Worm (Caenorhabditis elegans) whole organism, early embryonic: ENCODE data around the gene Y46C8AM.1.

ENCODE experiments used
- ama-1 ChIP-seq: fragments of 150-350 bp; optimal IDR thresholded peaks from 2 replicates; lab custom pipeline; 2014
- ceh-36 ChIP-seq: sonication (generic microtip); optimal IDR thresholded peaks from 2 replicates; lab custom pipeline; 2016; ENCODE audit warnings: missing genetic modification characterization, inconsistent platforms, missing compliant biosample characterization
- ets-7 ChIP-seq: sonication (generic microtip); optimal IDR thresholded peaks from 2 replicates; lab custom pipeline; 2016; ENCODE audit warnings: missing genotype, missing genetic modification characterization, missing compliant biosample characterization
- flt-1 ChIP-seq: fragments of 200-800 bp; sonication (Bioruptor generic); IDR thresholded peaks from 2 replicates; pipeline ENCODE4 v1.3.6; 2022; ENCODE audit warnings: missing genetic modification characterization, missing compliant biosample characterization
- hmbx-1 ChIP-seq: sonication (generic microtip); optimal IDR thresholded peaks from 2 replicates; lab custom pipeline; 2016; ENCODE audit warnings: mild to moderate bottlenecking, missing genetic modification characterization, missing compliant biosample characterization
- hnd-1 ChIP-seq: sonication (generic microtip); optimal IDR thresholded peaks from 2 replicates; lab custom pipeline; 2016; ENCODE audit warnings: missing genetic modification characterization, missing compliant biosample characterization
- scrt-1 ChIP-seq: fragments of 200-800 bp; sonication (Bioruptor generic); IDR thresholded peaks from 2 replicates; pipeline ENCODE4 v1.3.6; 2022; ENCODE audit warnings: missing genetic modification characterization, missing compliant biosample characterization
- sea-1 ChIP-seq: fragments of 200-800 bp; sonication (Bioruptor generic); conservative IDR thresholded peaks from 2 replicates; pipeline ENCODE4 v1.3.6; 2022; ENCODE audit warnings: missing genetic modification characterization, missing compliant biosample characterization
- tbx-11 ChIP-seq: fragments of 200-800 bp; sonication (Bioruptor generic); IDR thresholded peaks from 2 replicates; pipeline ENCODE4 v1.3.6; 2022; ENCODE audit warnings: missing genetic modification characterization, missing compliant biosample characterization
- tbx-37 ChIP-seq: fragments of 200-800 bp; sonication (Bioruptor generic); conservative IDR thresholded peaks from 2 replicates; pipeline ENCODE4 v1.3.6; 2022; ENCODE audit warnings: missing genetic modification reagents, missing genetic modification characterization, missing compliant biosample characterization
- tra-4 ChIP-seq: sonication (generic microtip); optimal IDR thresholded peaks from 2 replicates; lab custom pipeline; 2017; ENCODE audit warnings: missing genetic modification characterization, missing compliant biosample characterization

ce11 chrIV:3943003-3943402, 19.7 kb upstream of the Y46C8AM.1 start, which contains the start of gene Y46C8AL.11:
- TF ChIP-seq ets-7 (tag; lab: Kevin White, UChicago) (no peak), ama-1 (lab: Kevin White, UChicago) (no peak), tbx-37 (GFP tag; lab: Robert Waterston, UW) (no peak), hmbx-1 (tag; lab: Kevin White, UChicago) (no peak), sea-1 (GFP tag; lab: Robert Waterston, UW) (no peak), hnd-1 (no peak), tra-4 (no peak), flt-1 (GFP tag; lab: Robert Waterston, UW) (no peak), scrt-1 (GFP tag; lab: Robert Waterston, UW) (no peak), tbx-11 (GFP tag; lab: Robert Waterston, UW) (no peak), ceh-36 (tag; lab: Kevin White, UChicago) (no peak)
